Worm (Caenorhabditis elegans) whole organism, early embryonic: ENCODE results near the gene T22B2.5.

Experiments used
- B0310.2 ChIP-seq: sonication (generic microtip); optimal IDR thresholded peaks from 2 replicates; lab custom pipeline; 2016; ENCODE audit warnings: mild to moderate bottlenecking, missing genetic modification characterization, missing compliant biosample characterization
- F13C5.2 ChIP-seq: sonication (generic microtip); optimal IDR thresholded peaks from 2 replicates; lab custom pipeline; 2017; ENCODE audit warnings: mild to moderate bottlenecking, missing genetic modification characterization, inconsistent platforms, missing compliant biosample characterization
- aly-1 ChIP-seq: sonication (generic microtip); optimal IDR thresholded peaks from 2 replicates; lab custom pipeline; 2016; ENCODE audit warnings: missing genetic modification characterization, missing compliant biosample characterization
- ama-1 ChIP-seq: fragments of 150-350 bp; optimal IDR thresholded peaks from 2 replicates; lab custom pipeline; 2014
- ceh-13 ChIP-seq: fragments of 200-800 bp; sonication (Bioruptor generic); optimal IDR thresholded peaks from 2 replicates; lab custom pipeline; 2018; ENCODE audit warnings: mild to moderate bottlenecking, missing genetic modification characterization, missing compliant biosample characterization
- ceh-36 ChIP-seq: sonication (generic microtip); optimal IDR thresholded peaks from 2 replicates; lab custom pipeline; 2016; ENCODE audit warnings: missing genetic modification characterization, inconsistent platforms, missing compliant biosample characterization
- ets-7 ChIP-seq: sonication (generic microtip); optimal IDR thresholded peaks from 2 replicates; lab custom pipeline; 2016; ENCODE audit warnings: missing genotype, missing genetic modification characterization, missing compliant biosample characterization
- hmg-4 ChIP-seq: fragments of 200-800 bp; sonication (Bioruptor generic); optimal IDR thresholded peaks from 2 replicates; lab custom pipeline; 2018; ENCODE audit warnings: mild to moderate bottlenecking, missing genetic modification characterization, missing compliant biosample characterization
- hnd-1 ChIP-seq: sonication (generic microtip); optimal IDR thresholded peaks from 2 replicates; lab custom pipeline; 2016; ENCODE audit warnings: missing genetic modification characterization, missing compliant biosample characterization
- pes-1 ChIP-seq: fragments of 200-800 bp; sonication (Bioruptor generic); IDR thresholded peaks from 2 replicates; pipeline ENCODE4 v1.3.6; 2022; ENCODE audit warnings: missing genetic modification reagents, missing genetic modification characterization, missing compliant biosample characterization
- sea-1 ChIP-seq: fragments of 200-800 bp; sonication (Bioruptor generic); conservative IDR thresholded peaks from 2 replicates; pipeline ENCODE4 v1.3.6; 2022; ENCODE audit warnings: missing genetic modification characterization, missing compliant biosample characterization
- tbx-11 ChIP-seq: fragments of 200-800 bp; sonication (Bioruptor generic); IDR thresholded peaks from 2 replicates; pipeline ENCODE4 v1.3.6; 2022; ENCODE audit warnings: missing genetic modification characterization, missing compliant biosample characterization

DNA sequence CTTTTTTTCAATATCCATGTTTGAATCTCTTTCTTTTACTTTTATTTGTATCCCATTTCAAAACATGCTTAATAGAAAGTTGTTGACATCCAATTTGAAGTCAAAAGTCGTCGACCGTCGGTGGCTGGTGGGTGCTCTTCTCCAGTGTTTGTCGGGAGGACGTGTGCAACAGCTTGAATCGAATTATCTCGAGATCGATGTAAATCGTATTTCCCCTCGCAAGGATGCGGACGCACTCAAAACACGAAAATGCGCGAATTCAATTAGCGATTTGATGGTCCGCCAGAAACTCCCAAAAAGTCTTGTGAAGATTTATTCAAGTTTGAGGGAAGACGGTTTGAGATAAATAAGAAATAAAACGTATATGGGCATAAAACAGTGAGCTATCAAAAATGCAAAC, 35.5 kb downstream of the T22B2.5 start:
- TF ChIP-seq ceh-36 (tag; lab: Kevin White, UChicago) = no peak
- TF ChIP-seq tbx-11 (GFP tag; lab: Robert Waterston, UW) = no peak
- no peak for TF ChIP-seq B0310.2 (tag; lab: Kevin White, UChicago)
- no peak for TF ChIP-seq F13C5.2 (tag; lab: Kevin White, UChicago)
- TF ChIP-seq ets-7 (tag; lab: Kevin White, UChicago) = no peak
- TF ChIP-seq ama-1 (lab: Kevin White, UChicago) = no peak
- no peak for TF ChIP-seq ceh-13 (GFP tag; lab: Kevin White, UChicago)
- no peak for TF ChIP-seq aly-1 (tag; lab: Kevin White, UChicago)
- TF ChIP-seq hnd-1 (tag; lab: Kevin White, UChicago) = no peak
- no peak for TF ChIP-seq sea-1 (GFP tag; lab: Robert Waterston, UW)
- TF ChIP-seq hmg-4 (GFP tag; lab: Kevin White, UChicago) = no peak
- no peak for TF ChIP-seq pes-1 (GFP tag; lab: Robert Waterston, UW)
